Fruit fly (Drosophila melanogaster): ENCODE data around the gene CG32264.

Gene CG32264

dm6 chr3L:3706782-3707181 lies 99.5 kb downstream of the CG32264 start:
- no peak for TF ChIP-seq gl (tag; optimal IDR thresholded peaks at IDR 0.05)
- no peak for TF ChIP-seq CG13204 (GFP tag; optimal IDR thresholded peaks at IDR 0.05)
- TF ChIP-seq CG15710 (tag; optimal IDR thresholded peaks at IDR 0.05): no peak
- TF ChIP-seq CG8301 (tag; optimal IDR thresholded peaks at IDR 0.05): no peak
- no peak for TF ChIP-seq D1 (tag; optimal IDR thresholded peaks at IDR 0.05)
- no peak for TF ChIP-seq Pif1A (GFP tag; optimal IDR thresholded peaks at IDR 0.05)
- TF ChIP-seq Pif1B (GFP tag; optimal IDR thresholded peaks at IDR 0.05): no peak
- TF ChIP-seq EcR (GFP tag; optimal IDR thresholded peaks at IDR 0.05): no peak
- TF ChIP-seq CG9948 (tag; optimal IDR thresholded peaks at IDR 0.05): no peak

DNA sequence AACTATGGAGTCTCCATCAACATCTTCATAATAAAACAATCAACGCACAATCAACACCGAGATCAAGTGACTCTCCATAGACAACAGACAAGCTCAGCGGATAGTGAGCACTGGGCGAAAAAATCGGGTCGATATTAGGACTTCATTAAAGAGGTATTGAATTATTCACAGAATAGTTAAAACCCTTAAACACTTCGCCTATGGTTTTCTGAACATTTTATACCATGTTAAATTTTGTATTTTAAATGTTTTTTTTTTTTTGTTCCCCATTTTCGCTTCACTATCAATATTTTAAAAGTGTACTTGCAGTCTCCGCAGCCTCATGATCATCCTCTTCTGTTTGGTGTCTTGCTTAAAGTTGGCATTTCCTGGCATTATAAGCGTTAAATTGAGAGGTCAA lies 100.3 kb downstream of the CG32264 start:
- TF ChIP-seq CG10348 (GFP tag; IDR thresholded peaks at IDR 0.05) (no peak), gl (tag; optimal IDR thresholded peaks at IDR 0.05) (no peak), rn (GFP tag; IDR thresholded peaks at IDR 0.05) (no peak), CG4496 (GFP tag; IDR thresholded peaks at IDR 0.05) (0 out of 3 replicates have a peak, but pooled peaks have one; percentile 23), CG32121 (GFP tag; IDR thresholded peaks at IDR 0.05) (no peak), CG8159 (tag; optimal IDR thresholded peaks at IDR 0.05) (no peak), CG12605 (GFP tag; IDR thresholded peaks at IDR 0.05) (no peak), CG9948 (tag; optimal IDR thresholded peaks at IDR 0.05) (peak; percentile 22), CG8301 (tag; optimal IDR thresholded peaks at IDR 0.05) (peak; percentile 8), fd96Ca (GFP tag; IDR thresholded peaks at IDR 0.05) (0 out of 3 replicates have a peak, but pooled peaks have one; percentile 21), Pif1A (GFP tag; optimal IDR thresholded peaks at IDR 0.05) (no peak), CG14655 (GFP tag; optimal IDR thresholded peaks at IDR 0.05) (peak; percentile 16), Pif1B (GFP tag; optimal IDR thresholded peaks at IDR 0.05) (no peak), CG17806 (tag; optimal IDR thresholded peaks at IDR 0.05) (peak; percentile 10), CG15710 (tag; optimal IDR thresholded peaks at IDR 0.05) (no peak), EcR (GFP tag; optimal IDR thresholded peaks at IDR 0.05) (no peak), CG13204 (GFP tag; optimal IDR thresholded peaks at IDR 0.05) (no peak), D1 (tag; optimal IDR thresholded peaks at IDR 0.05) (no peak), Snoo (tag; optimal IDR thresholded peaks at IDR 0.05) (no peak), CG34367 (tag; optimal IDR thresholded peaks at IDR 0.05) (no peak), Ets98B (GFP tag; IDR thresholded peaks at IDR 0.05) (no peak)

dm6 chr3L:3702489-3702888 lies 103.8 kb downstream of the CG32264 start:
- TF ChIP-seq CG34367 (tag; optimal IDR thresholded peaks at IDR 0.05) (no peak), gl (tag; optimal IDR thresholded peaks at IDR 0.05) (no peak), CG15710 (tag; optimal IDR thresholded peaks at IDR 0.05) (no peak), CG32121 (GFP tag; IDR thresholded peaks at IDR 0.05) (no peak), Pif1A (GFP tag; optimal IDR thresholded peaks at IDR 0.05) (no peak), CG14655 (GFP tag; optimal IDR thresholded peaks at IDR 0.05) (no peak), Ets98B (GFP tag; IDR thresholded peaks at IDR 0.05) (no peak), EcR (GFP tag; optimal IDR thresholded peaks at IDR 0.05) (no peak), Snoo (tag; optimal IDR thresholded peaks at IDR 0.05) (no peak), CG4496 (GFP tag; IDR thresholded peaks at IDR 0.05) (no peak), CG8301 (tag; optimal IDR thresholded peaks at IDR 0.05) (no peak)

dm6 chr3L:3702033-3702432 lies 104.2 kb downstream of the CG32264 start:
- TF ChIP-seq CG8301 (tag; optimal IDR thresholded peaks at IDR 0.05) (no peak), CG17806 (tag; optimal IDR thresholded peaks at IDR 0.05) (no peak), EcR (GFP tag; optimal IDR thresholded peaks at IDR 0.05) (no peak), CG34367 (tag; optimal IDR thresholded peaks at IDR 0.05) (no peak), CG14655 (GFP tag; optimal IDR thresholded peaks at IDR 0.05) (no peak), CG8159 (tag; optimal IDR thresholded peaks at IDR 0.05) (no peak), CG32121 (GFP tag; IDR thresholded peaks at IDR 0.05) (no peak), gl (tag; optimal IDR thresholded peaks at IDR 0.05) (no peak)

DNA sequence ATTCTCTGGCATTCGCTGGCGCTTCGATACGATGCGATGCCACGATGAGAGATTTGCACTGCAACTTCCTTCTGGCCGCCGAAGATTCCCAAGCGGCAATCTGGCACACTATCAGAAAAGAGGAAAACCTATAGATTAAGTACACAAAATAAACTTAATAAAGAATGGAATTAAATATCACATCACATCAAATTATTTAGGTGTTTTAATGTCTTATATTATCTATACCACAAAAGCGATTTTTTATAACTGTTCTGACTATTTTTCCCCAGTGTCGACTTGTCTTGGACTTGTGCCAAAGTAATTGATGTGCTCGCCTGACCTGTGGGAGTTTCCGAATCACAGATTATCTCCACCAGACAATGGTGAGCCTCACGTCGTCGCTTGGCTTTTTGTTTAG lies 110.9 kb downstream of the CG32264 start:
- peak; percentile 42 for TF ChIP-seq CG14655 (GFP tag; optimal IDR thresholded peaks at IDR 0.05)
- no peak for TF ChIP-seq CG10348 (GFP tag; IDR thresholded peaks at IDR 0.05)
- no peak for TF ChIP-seq CG34367 (tag; optimal IDR thresholded peaks at IDR 0.05)
- TF ChIP-seq CG17806 (tag; optimal IDR thresholded peaks at IDR 0.05): peak; percentile 47
- no peak for TF ChIP-seq fd96Ca (GFP tag; IDR thresholded peaks at IDR 0.05)
- no peak for TF ChIP-seq gl (tag; optimal IDR thresholded peaks at IDR 0.05)
- no peak for TF ChIP-seq Ets98B (GFP tag; IDR thresholded peaks at IDR 0.05)
- TF ChIP-seq Snoo (tag; optimal IDR thresholded peaks at IDR 0.05): peak; percentile 23
- no peak for TF ChIP-seq rn (GFP tag; IDR thresholded peaks at IDR 0.05)
- peak; percentile 36 for TF ChIP-seq CG9948 (tag; optimal IDR thresholded peaks at IDR 0.05)
- peak; percentile 22 for TF ChIP-seq CG8301 (tag; optimal IDR thresholded peaks at IDR 0.05)
- TF ChIP-seq CG32121 (GFP tag; IDR thresholded peaks at IDR 0.05): no peak
- no peak for TF ChIP-seq D1 (tag; optimal IDR thresholded peaks at IDR 0.05)
- TF ChIP-seq Pif1B (GFP tag; optimal IDR thresholded peaks at IDR 0.05): no peak
- TF ChIP-seq CG8159 (tag; optimal IDR thresholded peaks at IDR 0.05): peak; percentile 69
- TF ChIP-seq CG13204 (GFP tag; optimal IDR thresholded peaks at IDR 0.05): no peak
- TF ChIP-seq EcR (GFP tag; optimal IDR thresholded peaks at IDR 0.05): no peak
- peak; percentile 47 for TF ChIP-seq CG15710 (tag; optimal IDR thresholded peaks at IDR 0.05)
- no peak for TF ChIP-seq CG4496 (GFP tag; IDR thresholded peaks at IDR 0.05)
- no peak for TF ChIP-seq CG12605 (GFP tag; IDR thresholded peaks at IDR 0.05)
- TF ChIP-seq Pif1A (GFP tag; optimal IDR thresholded peaks at IDR 0.05): peak; percentile 31

- TF ChIP-seq Pif1A (GFP tag; optimal IDR thresholded peaks at IDR 0.05) (no peak), CG13204 (GFP tag; optimal IDR thresholded peaks at IDR 0.05) (no peak), Snoo (tag; optimal IDR thresholded peaks at IDR 0.05) (peak; percentile 30), EcR (GFP tag; optimal IDR thresholded peaks at IDR 0.05) (no peak), CG17806 (tag; optimal IDR thresholded peaks at IDR 0.05) (no peak), gl (tag; optimal IDR thresholded peaks at IDR 0.05) (no peak)
Measured at dm6 chr3L:3691639-3692038, 114.6 kb downstream of the CG32264 start.
